Worm (Caenorhabditis elegans) whole organism, L4 larva: ENCODE data around the gene sdz-26.

ENCODE experiments used
- D1046.2 ChIP-seq: fragments of 200-800 bp; sonication (Bioruptor generic); IDR thresholded peaks from 2 replicates; pipeline ENCODE4 v1.3.6; 2022; ENCODE audit warnings: missing genetic modification characterization, missing compliant biosample characterization
- F26F4.8 ChIP-seq: fragments of 200-800 bp; sonication (Bioruptor generic); conservative IDR thresholded peaks from 2 replicates; pipeline ENCODE4 v1.3.6; 2022; ENCODE audit warnings: missing genetic modification characterization, missing compliant biosample characterization
- ZK337.2 ChIP-seq: fragments of 200-800 bp; sonication (Bioruptor generic); IDR thresholded peaks from 2 replicates; pipeline ENCODE4 v1.3.6; 2022; ENCODE audit warnings: missing genetic modification reagents, missing genetic modification characterization, missing compliant biosample characterization
- aha-1 ChIP-seq: fragments of 150-350 bp; peaks from one replicate; lab custom pipeline; 2014; ENCODE audit warnings: missing biosample characterization, missing genetic modification characterization
- ama-1 ChIP-seq: fragments of 150-350 bp; optimal IDR thresholded peaks from 2 replicates; lab custom pipeline; 2014; ENCODE audit warnings: inconsistent platforms, mixed read lengths
- daf-8 ChIP-seq: fragments of 200-800 bp; sonication (Bioruptor generic); IDR thresholded peaks from 2 replicates; pipeline ENCODE4 v1.3.6; 2022; ENCODE audit warnings: missing genetic modification characterization, missing compliant biosample characterization
- dmd-6 ChIP-seq: fragments of 200-800 bp; sonication (Bioruptor generic); IDR thresholded peaks from 2 replicates; pipeline ENCODE4 v1.3.6; 2022; ENCODE audit warnings: missing genetic modification reagents, missing genetic modification characterization, missing compliant biosample characterization
- dmd-8 ChIP-seq: fragments of 200-800 bp; sonication (Bioruptor generic); IDR thresholded peaks from 2 replicates; pipeline ENCODE4 v1.3.6; 2022; ENCODE audit warnings: missing genetic modification characterization, missing compliant biosample characterization
- dmd-9 ChIP-seq: fragments of 200-800 bp; sonication (Bioruptor generic); IDR thresholded peaks from 2 replicates; pipeline ENCODE4 v1.3.6; 2022; ENCODE audit warnings: missing genetic modification reagents, missing genetic modification characterization, missing compliant biosample characterization
- hif-1 ChIP-seq, 2 experiments: sonication (generic microtip); optimal IDR thresholded peaks; 2 replicates each; lab custom pipeline; 2016 to 2017; ENCODE audit warnings: missing compliant biosample characterization in 2 of 2, missing genetic modification characterization in 2 of 2, missing genetic modification reagents in 2 of 2, missing genotype in 2 of 2, mild to moderate bottlenecking in 1 of 2
- hlh-11 ChIP-seq: fragments of 200-800 bp; sonication (Bioruptor generic); optimal IDR thresholded peaks from 2 replicates; lab custom pipeline; 2018; ENCODE audit warnings: mild to moderate bottlenecking, missing genetic modification characterization, missing compliant biosample characterization
- jun-1 ChIP-seq: fragments of 150-350 bp; optimal IDR thresholded peaks from 2 replicates; lab custom pipeline; 2014; ENCODE audit warnings: missing biosample characterization, missing genetic modification reagents, missing genetic modification characterization
- lin-1 ChIP-seq: fragments of 200-800 bp; sonication (Bioruptor generic); IDR thresholded peaks from 2 replicates; pipeline ENCODE4 v1.3.6; 2022; ENCODE audit warnings: missing genetic modification reagents, missing genetic modification characterization, missing compliant biosample characterization
- lin-13 ChIP-seq: fragments of 150-350 bp; optimal IDR thresholded peaks from 2 replicates; lab custom pipeline; 2014; ENCODE audit warnings: missing biosample characterization, missing genetic modification reagents, missing genetic modification characterization
- lin-29 ChIP-seq: fragments of 200-800 bp; sonication (Bioruptor generic); IDR thresholded peaks from 2 replicates; pipeline ENCODE4 v1.3.6; 2022; ENCODE audit warnings: missing genetic modification reagents, missing genetic modification characterization, missing compliant biosample characterization
- lin-39 ChIP-seq: fragments of 150-350 bp; optimal IDR thresholded peaks from 2 replicates; lab custom pipeline; 2014; ENCODE audit warnings: missing biosample characterization, missing genetic modification reagents, missing genetic modification characterization
- lsy-2 ChIP-seq, 2 experiments: fragments of 150-350 bp in 1 of 2; sonication (generic microtip) in 1 of 2; optimal IDR thresholded peaks; 2 replicates each; lab custom pipeline; 2014 to 2017; ENCODE audit warnings: missing biosample characterization in 2 of 2, missing genetic modification characterization in 2 of 2
- mxl-2 ChIP-seq: fragments of 200-800 bp; sonication (Bioruptor generic); conservative IDR thresholded peaks from 2 replicates; pipeline ENCODE4 v1.3.6; 2022; ENCODE audit warnings: missing genetic modification reagents, missing genetic modification characterization, missing compliant biosample characterization
- nhr-11 ChIP-seq: fragments of 150-350 bp; optimal IDR thresholded peaks from 2 replicates; lab custom pipeline; 2014; ENCODE audit warnings: missing biosample characterization, missing genetic modification characterization
- nhr-237 ChIP-seq: sonication (generic microtip); optimal IDR thresholded peaks from 2 replicates; lab custom pipeline; 2017; ENCODE audit warnings: missing biosample characterization, missing genetic modification characterization
- nhr-25 ChIP-seq: sonication (generic microtip); optimal IDR thresholded peaks from 2 replicates; lab custom pipeline; 2017; ENCODE audit warnings: missing genetic modification characterization, mild to moderate bottlenecking, missing compliant biosample characterization, antibody characterized with exemption, moderate library complexity, borderline replicate concordance; ENCODE audit not compliant: insufficient read depth
- nhr-28 ChIP-seq: fragments of 150-350 bp; optimal IDR thresholded peaks from 2 replicates; lab custom pipeline; 2014; ENCODE audit warnings: missing biosample characterization, missing genetic modification characterization
- nhr-48 ChIP-seq: sonication (generic microtip); optimal IDR thresholded peaks from 2 replicates; lab custom pipeline; 2016; ENCODE audit warnings: mild to moderate bottlenecking, missing genetic modification characterization, missing compliant biosample characterization
- nhr-76 ChIP-seq: fragments of 150-350 bp; optimal IDR thresholded peaks from 2 replicates; lab custom pipeline; 2014; ENCODE audit warnings: missing biosample characterization, missing genetic modification characterization
- nhr-77 ChIP-seq: fragments of 150-350 bp; optimal IDR thresholded peaks from 2 replicates; lab custom pipeline; 2014; ENCODE audit warnings: missing biosample characterization, missing genetic modification characterization
- saeg-2 ChIP-seq: fragments of 200-800 bp; sonication (Bioruptor generic); IDR thresholded peaks from 2 replicates; pipeline ENCODE4 v1.3.6; 2022; ENCODE audit warnings: missing genetic modification reagents, missing genetic modification characterization, missing compliant biosample characterization
- sdz-12 ChIP-seq: fragments of 200-800 bp; sonication (Bioruptor generic); optimal IDR thresholded peaks from 2 replicates; lab custom pipeline; 2018; ENCODE audit warnings: mild to moderate bottlenecking, missing genetic modification characterization, missing compliant biosample characterization
- set-16 ChIP-seq: fragments of 200-800 bp; sonication (Bioruptor generic); IDR thresholded peaks from 2 replicates; pipeline ENCODE4 v1.3.6; 2022; ENCODE audit warnings: missing genetic modification reagents, missing genetic modification characterization, missing compliant biosample characterization
- snpc-4 ChIP-seq: fragments of 150-350 bp; optimal IDR thresholded peaks from 2 replicates; lab custom pipeline; 2014; ENCODE audit warnings: missing biosample characterization, missing genetic modification characterization
- tra-1 ChIP-seq: fragments of 200-800 bp; sonication (Bioruptor generic); IDR thresholded peaks from 2 replicates; pipeline ENCODE4 v1.3.6; 2022; ENCODE audit warnings: missing genetic modification reagents, missing genetic modification characterization, missing compliant biosample characterization
- unc-39 ChIP-seq: sonication (generic microtip); optimal IDR thresholded peaks from 2 replicates; lab custom pipeline; 2017; ENCODE audit warnings: missing biosample characterization, missing genetic modification characterization
- zag-1 ChIP-seq: fragments of 150-350 bp; optimal IDR thresholded peaks from 2 replicates; lab custom pipeline; 2014; ENCODE audit warnings: missing biosample characterization, missing genetic modification characterization
- zip-2 ChIP-seq: fragments of 150-350 bp; optimal IDR thresholded peaks from 2 replicates; lab custom pipeline; 2014; ENCODE audit warnings: missing biosample characterization, missing genetic modification characterization
- ztf-11 ChIP-seq: fragments of 150-350 bp; optimal IDR thresholded peaks from 2 replicates; lab custom pipeline; 2014; ENCODE audit warnings: missing biosample characterization, missing genetic modification characterization

Gene sdz-26

ce11 chrII:14427714-14428113, 46.2 kb downstream of the sdz-26 start:
- TF ChIP-seq F26F4.8 (GFP tag; lab: Robert Waterston, UW): no peak
- peak; percentile 36 for TF ChIP-seq aha-1 (tag; lab: Kevin White, UChicago)
- TF ChIP-seq tra-1 (GFP tag; lab: Robert Waterston, UW): no peak

ce11 chrII:14428834-14429233, 47.3 kb downstream of the sdz-26 start:
- TF ChIP-seq nhr-28 (no peak), mxl-2 (GFP tag; lab: Robert Waterston, UW) (no peak), ZK337.2 (no peak), lin-1 (GFP tag; lab: Robert Waterston, UW) (no peak), snpc-4 (no peak), dmd-6 (GFP tag; lab: Robert Waterston, UW) (no peak), dmd-8 (GFP tag; lab: Robert Waterston, UW) (no peak), daf-8 (GFP tag; lab: Robert Waterston, UW) (no peak), nhr-76 (tag; lab: Kevin White, UChicago) (no peak), unc-39 (no peak), dmd-9 (GFP tag; lab: Robert Waterston, UW) (no peak), nhr-48 (tag; lab: Kevin White, UChicago) (no peak), nhr-11 (no peak), ama-1 (lab: Kevin White, UChicago) (no peak), nhr-77 (tag; lab: Kevin White, UChicago) (no peak), lin-13 (GFP tag; lab: Kevin White, UChicago) (no peak), zip-2 (no peak), D1046.2 (GFP tag; lab: Robert Waterston, UW) (no peak)
- TF ChIP-seq, all 104 proteins: peak for 0

- TF ChIP-seq hlh-11 (tag; lab: Kevin White, UChicago) (no peak), aha-1 (tag; lab: Kevin White, UChicago) (no peak), nhr-237 (no peak), lsy-2 (tag; optimal IDR thresholded peaks at IDR 0.05; lab: Kevin White, UChicago) (no peak), lin-39 (no peak), sdz-12 (GFP tag; lab: Kevin White, UChicago) (no peak), set-16 (GFP tag; lab: Robert Waterston, UW) (no peak), zag-1 (no peak), saeg-2 (GFP tag; lab: Robert Waterston, UW) (no peak), lin-29 (GFP tag; lab: Robert Waterston, UW) (no peak), hif-1 (tag; optimal IDR thresholded peaks at IDR 0.05; lab: Kevin White, UChicago) (no peak), nhr-25 (no peak), nhr-28 (no peak), ztf-11 (tag; lab: Kevin White, UChicago) (no peak), jun-1 (tag; lab: Kevin White, UChicago) (no peak), F26F4.8 (GFP tag; lab: Robert Waterston, UW) (no peak)
These were observed 50.5 kb downstream of the sdz-26 start for ce11 chrII:14432100-14432499.
